Worm (Caenorhabditis elegans) whole organism, L4/young adult: ENCODE measurements around the gene xdh-1.
"Not testable (repeated sequence)": the region's sequence is repeated elsewhere in the genome, so short reads cannot be mapped to it uniquely, and the experiment has no call there.

ENCODE experiments used
- W03F9.2 ChIP-seq: fragments of 150-350 bp; optimal IDR thresholded peaks from 2 replicates; lab custom pipeline; 2014; ENCODE audit warnings: missing biosample characterization, missing genetic modification characterization
- dao-5 ChIP-seq: sonication (generic microtip); optimal IDR thresholded peaks from 2 replicates; lab custom pipeline; 2016; ENCODE audit warnings: missing genotype, missing genetic modification characterization, moderate library complexity, missing compliant biosample characterization
- him-1 ChIP-seq: sonication (generic microtip); optimal IDR thresholded peaks from 2 replicates; lab custom pipeline; 2016; ENCODE audit warnings: missing genotype, missing genetic modification reagents, missing genetic modification characterization, missing compliant biosample characterization

- not testable (repeated sequence) for TF ChIP-seq him-1; W03F9.2; dao-5 (tag; lab: Kevin White, UChicago)
Measured at ce11 chrIV:14427395-14427794, 14.7 kb upstream of the xdh-1 start, which contains the start of gene F55B11.5.
